Fruit fly (Drosophila melanogaster) whole organism, prepupa: ENCODE results near the gene Ets97D.

ENCODE experiments used
- Blimp-1 ChIP-seq: fragments of 200-800 bp; sonication (Bioruptor generic); optimal IDR thresholded peaks from 3 replicates; lab custom pipeline; 2017; ENCODE audit warnings: missing biosample characterization, missing genetic modification characterization, mild to moderate bottlenecking, moderate library complexity, missing genetic modification reagents
- CG11294 ChIP-seq: fragments of 200-800 bp; sonication (Bioruptor generic); IDR thresholded peaks from 2 replicates; pipeline ENCODE4 v1.3.6; 2022; ENCODE audit warnings: missing biosample characterization, missing genetic modification characterization
- CG6276 ChIP-seq: fragments of 200-800 bp; sonication (Bioruptor generic); optimal IDR thresholded peaks from 2 replicates; lab custom pipeline; 2017; ENCODE audit warnings: missing biosample characterization, mild to moderate bottlenecking, missing genetic modification characterization
- CG6792 ChIP-seq: fragments of 200-800 bp; sonication (Bioruptor generic); optimal IDR thresholded peaks from 3 replicates; lab custom pipeline; 2016; ENCODE audit warnings: missing biosample characterization, missing genetic modification characterization
- Ets96B ChIP-seq: fragments of 200-800 bp; optimal IDR thresholded peaks from 2 replicates; lab custom pipeline; 2019; ENCODE audit warnings: missing biosample characterization, mild to moderate bottlenecking, missing genetic modification characterization, moderate library complexity
- Gug ChIP-seq: fragments of 200-800 bp; sonication (Bioruptor generic); IDR thresholded peaks from 2 replicates; pipeline ENCODE4 v1.3.6; 2022; ENCODE audit warnings: missing biosample characterization, missing genetic modification characterization
- Sox102F ChIP-seq: fragments of 200-800 bp; sonication (Bioruptor generic); optimal IDR thresholded peaks from 2 replicates; lab custom pipeline; 2016; ENCODE audit warnings: missing biosample characterization, mild to moderate bottlenecking, missing genetic modification characterization
- dac ChIP-seq: fragments of 200-800 bp; sonication (Bioruptor generic); optimal IDR thresholded peaks from 2 replicates; lab custom pipeline; 2017; ENCODE audit warnings: missing biosample characterization, mild to moderate bottlenecking, missing genetic modification characterization
- dsx ChIP-seq: fragments of 200-800 bp; optimal IDR thresholded peaks from 3 replicates; lab custom pipeline; 2019; ENCODE audit warnings: missing biosample characterization, mild to moderate bottlenecking, missing genetic modification characterization, moderate library complexity; ENCODE audit not compliant: poor library complexity, severe bottlenecking
- eg ChIP-seq: fragments of 200-800 bp; sonication (Bioruptor generic); IDR thresholded peaks from 3 replicates; pipeline ENCODE4 v1.3.6; 2022; ENCODE audit warnings: missing biosample characterization, missing genetic modification characterization
- fd59A ChIP-seq: fragments of 200-800 bp; sonication (Bioruptor generic); optimal IDR thresholded peaks from 2 replicates; lab custom pipeline; 2017; ENCODE audit warnings: missing biosample characterization, mild to moderate bottlenecking, missing genetic modification characterization, missing genetic modification reagents
- spab ChIP-seq: fragments of 200-800 bp; sonication (Bioruptor generic); optimal IDR thresholded peaks from 2 replicates; lab custom pipeline; 2017; ENCODE audit warnings: missing biosample characterization, mild to moderate bottlenecking, missing genetic modification characterization, missing genetic modification reagents
- topi ChIP-seq: fragments of 200-800 bp; sonication (Bioruptor generic); optimal IDR thresholded peaks from 3 replicates; lab custom pipeline; 2016; ENCODE audit warnings: missing biosample characterization, missing genetic modification characterization

- no peak for TF ChIP-seq topi (GFP tag; lab: Kevin White, UChicago)
- TF ChIP-seq eg = no peak
- TF ChIP-seq Blimp-1 (GFP tag; lab: Kevin White, UChicago) = no peak
- no peak for TF ChIP-seq spab (GFP tag; lab: Kevin White, UChicago)
- TF ChIP-seq dac (GFP tag; lab: Kevin White, UChicago) = no peak
- TF ChIP-seq CG6276 (GFP tag; lab: Kevin White, UChicago) = no peak
- TF ChIP-seq Ets96B = no peak
- no peak for TF ChIP-seq CG6792 (GFP tag; lab: Kevin White, UChicago)
- no peak for TF ChIP-seq CG11294 (GFP tag; lab: Robert Waterston, UW)
- TF ChIP-seq Gug (GFP tag; lab: Robert Waterston, UW) = no peak
- no peak for TF ChIP-seq fd59A (GFP tag; lab: Kevin White, UChicago)
- TF ChIP-seq dsx (GFP tag; lab: Kevin White, UChicago) = no peak
- TF ChIP-seq Sox102F = no peak
Measured at dm6 chr3R:26887155-26887554, 25.5 kb downstream of the Ets97D start.
